Fruit fly (Drosophila melanogaster): Measurements from ENCODE around the gene RpL9.

- no peak for TF ChIP-seq tap (tag; optimal IDR thresholded peaks at IDR 0.05)
- no peak for TF ChIP-seq CG6854 (GFP tag; optimal IDR thresholded peaks at IDR 0.05)
- TF ChIP-seq CG12071 (GFP tag; optimal IDR thresholded peaks at IDR 0.05): no peak
- TF ChIP-seq dpn (GFP tag; optimal IDR thresholded peaks at IDR 0.05): no peak
- 0 out of 2 replicates have a peak, but pooled peaks have one; percentile 18 for TF ChIP-seq rib (GFP tag; IDR thresholded peaks at IDR 0.05)
- TF ChIP-seq schlank (tag; optimal IDR thresholded peaks at IDR 0.05): no peak
- no peak for TF ChIP-seq CG32532 (GFP tag; IDR thresholded peaks at IDR 0.05)
- no peak for TF ChIP-seq jing (GFP tag; optimal IDR thresholded peaks at IDR 0.05)
- TF ChIP-seq dmrt11E (tag; optimal IDR thresholded peaks at IDR 0.05): no peak
- no peak for TF ChIP-seq HLH3B (GFP tag; IDR thresholded peaks at IDR 0.05)
- no peak for TF ChIP-seq nerfin-1 (tag; optimal IDR thresholded peaks at IDR 0.05)
- no peak for TF ChIP-seq pita (GFP tag; optimal IDR thresholded peaks at IDR 0.05)
- no peak for TF ChIP-seq Stat92E (GFP tag; optimal IDR thresholded peaks at IDR 0.05)
Measured at dm6 chr2L:10976864-10977586, 27.0 kb downstream of the RpL9 start.

All from whole organism, embryonic.